Fruit fly (Drosophila melanogaster): Measurements from ENCODE around the gene CG17786.

Gene CG17786

DNA sequence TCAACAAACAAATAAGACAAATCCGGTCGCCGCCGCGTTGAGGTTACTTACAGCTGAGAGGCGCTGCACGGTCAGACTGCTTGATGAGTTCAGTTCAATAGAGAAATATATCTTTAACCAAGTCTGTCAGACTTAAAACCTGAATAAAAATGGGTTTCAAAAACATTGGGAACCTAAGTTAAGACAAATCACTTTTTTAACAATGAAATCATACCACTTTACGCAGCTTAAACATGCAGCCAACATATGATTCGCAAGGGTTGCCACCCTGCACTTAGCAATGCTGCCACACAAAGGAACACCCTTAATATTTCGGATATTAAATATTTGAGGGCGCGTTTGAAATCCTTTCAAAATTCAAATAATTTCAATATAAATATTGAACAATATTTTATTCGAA is 29.9 kb downstream of the CG17786 start, which contains the start of gene CG5515:
Gene CG5515, minus strand, starts transcription at position 278 of the 400 bp plus-strand sequence.
- TF ChIP-seq insv (optimal IDR thresholded peaks at IDR 0.05): no peak
- no peak for TF ChIP-seq ttk (optimal IDR thresholded peaks at IDR 0.05)
- no peak for TF ChIP-seq psq (optimal IDR thresholded peaks at IDR 0.05)

DNA sequence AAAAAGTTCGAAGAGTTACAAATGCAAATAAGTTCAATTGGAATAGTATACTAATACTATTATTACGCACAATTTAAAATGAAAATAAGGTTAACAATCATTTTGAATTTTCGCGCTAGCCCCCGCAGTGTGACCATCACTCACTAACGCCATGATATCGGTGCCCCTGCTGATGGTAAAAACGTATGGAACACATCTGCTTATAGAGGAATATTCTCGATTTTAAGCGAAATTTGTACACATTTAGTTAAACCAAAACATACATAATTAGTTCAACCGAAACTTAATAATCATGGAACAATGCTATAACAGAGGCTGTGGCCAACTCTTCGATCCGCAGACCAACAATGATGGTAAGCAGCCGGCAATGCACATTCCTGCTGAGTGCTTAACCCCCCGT is 32.3 kb downstream of the CG17786 start, which contains the start of gene mora:
Gene mora, plus strand, starts transcription at position 172 of the 400 bp plus-strand sequence.
- TF ChIP-seq Myc (optimal IDR thresholded peaks at IDR 0.05) (no peak), h (optimal IDR thresholded peaks at IDR 0.05) (no peak), insv (optimal IDR thresholded peaks at IDR 0.05) (no peak), Sin3A (optimal IDR thresholded peaks at IDR 0.05) (no peak), ttk (optimal IDR thresholded peaks at IDR 0.05) (no peak), psq (optimal IDR thresholded peaks at IDR 0.05) (no peak)

DNA sequence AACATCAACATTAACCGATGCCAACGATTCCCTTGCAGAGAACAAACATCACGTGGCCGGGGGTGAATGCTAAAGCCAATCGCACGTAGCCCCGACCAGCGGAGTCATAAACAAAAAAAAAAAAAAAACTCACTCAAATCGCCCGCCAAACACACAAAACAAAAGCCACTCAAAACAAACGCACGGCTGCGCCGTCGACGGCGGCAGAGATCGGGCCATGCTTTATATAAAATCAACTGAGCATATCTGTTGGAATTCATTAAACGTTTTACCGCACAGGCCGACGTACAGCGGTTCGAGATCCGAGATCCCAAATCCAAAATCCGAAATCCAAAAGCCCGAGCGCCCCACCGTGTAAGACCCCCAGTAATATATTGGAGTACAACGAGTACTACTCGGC is 46.1 kb downstream of the CG17786 start, which contains the start of gene CG13606:
Gene CG13606, plus strand, starts transcription at position 250 of the 400 bp plus-strand sequence.
- no peak for TF ChIP-seq Myc (optimal IDR thresholded peaks at IDR 0.05)
- no peak for TF ChIP-seq psq (optimal IDR thresholded peaks at IDR 0.05)
- no peak for TF ChIP-seq h (optimal IDR thresholded peaks at IDR 0.05)
- no peak for TF ChIP-seq Sin3A (optimal IDR thresholded peaks at IDR 0.05)
- no peak for TF ChIP-seq ttk (optimal IDR thresholded peaks at IDR 0.05)
- TF ChIP-seq insv (optimal IDR thresholded peaks at IDR 0.05): no peak

DNA sequence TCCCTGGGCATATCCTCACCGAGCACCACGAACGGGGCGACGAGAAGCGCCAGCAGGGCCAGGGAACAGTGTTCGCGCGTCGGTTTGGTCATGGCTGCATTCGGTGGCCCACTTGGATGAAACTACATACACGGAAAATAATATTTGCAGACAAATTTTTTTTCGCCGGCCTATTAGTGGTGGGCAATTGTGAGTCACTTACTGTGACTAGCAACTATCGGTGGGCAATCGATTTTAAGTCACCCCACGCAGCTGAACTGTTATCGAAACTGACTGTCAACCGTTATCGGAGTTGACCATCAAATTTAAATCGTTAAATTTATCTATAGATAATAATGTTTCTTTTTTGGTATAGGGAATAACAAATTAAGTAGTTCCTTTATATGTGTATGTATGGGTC is 49.2 kb downstream of the CG17786 start, which contains the start of gene CG5510:
Gene CG5510, minus strand, starts transcription at position 201 of the 400 bp plus-strand sequence.
- TF ChIP-seq ttk (optimal IDR thresholded peaks at IDR 0.05) (no peak), Myc (optimal IDR thresholded peaks at IDR 0.05) (no peak), psq (optimal IDR thresholded peaks at IDR 0.05) (no peak), h (optimal IDR thresholded peaks at IDR 0.05) (no peak), insv (optimal IDR thresholded peaks at IDR 0.05) (no peak), Sin3A (optimal IDR thresholded peaks at IDR 0.05) (no peak)

All from Kc167 (cell line).